Worm (Caenorhabditis elegans) whole organism, L3 larva: ENCODE results near the gene T13C5.6.

Experiments used
- R02D3.7 ChIP-seq: fragments of 150-350 bp; optimal IDR thresholded peaks from 2 replicates; lab custom pipeline; 2014; ENCODE audit warnings: missing biosample characterization, missing genetic modification characterization
- ZK546.5 ChIP-seq: sonication (generic microtip); optimal IDR thresholded peaks from 2 replicates; lab custom pipeline; 2017; ENCODE audit warnings: missing biosample characterization, missing genetic modification characterization
- ama-1 ChIP-seq: fragments of 150-350 bp; optimal IDR thresholded peaks from 2 replicates; lab custom pipeline; 2018
- ceh-82 ChIP-seq: fragments of 150-350 bp; optimal IDR thresholded peaks from 2 replicates; lab custom pipeline; 2014; ENCODE audit warnings: missing biosample characterization, missing genetic modification characterization
- ceh-9 ChIP-seq: sonication (generic microtip); optimal IDR thresholded peaks from 2 replicates; lab custom pipeline; 2018; ENCODE audit warnings: missing biosample characterization, missing genetic modification characterization
- daf-12 ChIP-seq: fragments of 150-350 bp; optimal IDR thresholded peaks from 2 replicates; lab custom pipeline; 2014; ENCODE audit warnings: missing biosample characterization, missing genetic modification reagents, missing genetic modification characterization
- egl-27 ChIP-seq: sonication (generic microtip); optimal IDR thresholded peaks from 4 replicates; lab custom pipeline; 2017; ENCODE audit warnings: missing biosample characterization, missing genetic modification reagents, missing genetic modification characterization
- egl-5 ChIP-seq: fragments of 150-350 bp; optimal IDR thresholded peaks from 2 replicates; lab custom pipeline; 2017; ENCODE audit warnings: missing biosample characterization, missing genetic modification reagents, missing genetic modification characterization, inconsistent platforms
- elt-1 ChIP-seq: fragments of 150-350 bp; optimal IDR thresholded peaks from 2 replicates; lab custom pipeline; 2014; ENCODE audit warnings: missing biosample characterization, missing genetic modification characterization
- elt-2 ChIP-seq: sonication (generic microtip); optimal IDR thresholded peaks from 2 replicates; lab custom pipeline; 2016; ENCODE audit warnings: missing genetic modification reagents, mild to moderate bottlenecking, missing genetic modification characterization, missing compliant biosample characterization
- elt-3 ChIP-seq, 3 experiments: fragments of 150-350 bp in 1 of 3; sonication (generic microtip) in 2 of 3; optimal IDR thresholded peaks; 2 replicates in 2 of 3; 4 replicates in 1 of 3; lab custom pipeline; 2014 to 2017; ENCODE audit warnings: missing biosample characterization in 3 of 3, missing genetic modification characterization in 3 of 3
- eor-1 ChIP-seq, 2 experiments: fragments of 150-350 bp; optimal IDR thresholded peaks; 2 replicates each; lab custom pipeline; 2014 to 2018; ENCODE audit warnings: missing biosample characterization in 2 of 2, missing genetic modification characterization in 2 of 2
- fkh-10 ChIP-seq: sonication (generic microtip); optimal IDR thresholded peaks from 2 replicates; lab custom pipeline; 2017; ENCODE audit warnings: missing biosample characterization, missing genetic modification reagents, missing genetic modification characterization
- hmg-11 ChIP-seq: sonication (generic microtip); optimal IDR thresholded peaks from 2 replicates; lab custom pipeline; 2016; ENCODE audit warnings: missing genetic modification characterization, missing compliant biosample characterization
- jun-1 ChIP-seq: fragments of 150-350 bp; optimal IDR thresholded peaks from 2 replicates; lab custom pipeline; 2014; ENCODE audit warnings: missing biosample characterization, missing genetic modification reagents, missing genetic modification characterization
- lin-15B ChIP-seq: fragments of 150-350 bp; optimal IDR thresholded peaks from 2 replicates; lab custom pipeline; 2014; ENCODE audit warnings: missing biosample characterization, missing genetic modification characterization
- lin-39 ChIP-seq: fragments of 150-350 bp; optimal IDR thresholded peaks from 2 replicates; lab custom pipeline; 2018; ENCODE audit warnings: missing biosample characterization, missing genetic modification reagents, missing genetic modification characterization
- nfya-1 ChIP-seq: sonication (generic microtip); optimal IDR thresholded peaks from 2 replicates; lab custom pipeline; 2017; ENCODE audit warnings: missing genetic modification characterization, mild to moderate bottlenecking, missing compliant biosample characterization, antibody characterized with exemption, moderate library complexity; ENCODE audit not compliant: insufficient read depth
- nhr-12 ChIP-seq: fragments of 150-350 bp; optimal IDR thresholded peaks from 2 replicates; lab custom pipeline; 2014; ENCODE audit warnings: missing biosample characterization, missing genetic modification characterization
- nhr-23 ChIP-seq: fragments of 150-350 bp; optimal IDR thresholded peaks from 2 replicates; lab custom pipeline; 2014; ENCODE audit warnings: missing biosample characterization, missing genetic modification reagents, missing genetic modification characterization
- nhr-237 ChIP-seq: fragments of 150-350 bp; optimal IDR thresholded peaks from 2 replicates; lab custom pipeline; 2014; ENCODE audit warnings: missing biosample characterization, missing genetic modification characterization
- nhr-25 ChIP-seq: sonication (generic microtip); optimal IDR thresholded peaks from 2 replicates; lab custom pipeline; 2017; ENCODE audit warnings: missing biosample characterization, missing genetic modification characterization
- nhr-28 ChIP-seq: fragments of 150-350 bp; optimal IDR thresholded peaks from 2 replicates; lab custom pipeline; 2014; ENCODE audit warnings: missing biosample characterization, missing genetic modification characterization
- nhr-43 ChIP-seq: sonication (generic microtip); optimal IDR thresholded peaks from 2 replicates; lab custom pipeline; 2016; ENCODE audit warnings: mild to moderate bottlenecking, missing genetic modification characterization, missing compliant biosample characterization; ENCODE audit not compliant: poor library complexity, severe bottlenecking
- nhr-76 ChIP-seq: fragments of 150-350 bp; sonication (generic microtip); optimal IDR thresholded peaks from 5 replicates; lab custom pipeline; 2014; ENCODE audit warnings: missing biosample characterization, missing genetic modification characterization
- nhr-77 ChIP-seq: fragments of 150-350 bp; optimal IDR thresholded peaks from 2 replicates; lab custom pipeline; 2014; ENCODE audit warnings: missing biosample characterization, missing genetic modification characterization
- pha-4 ChIP-seq: fragments of 150-350 bp; optimal IDR thresholded peaks from 2 replicates; lab custom pipeline; 2014; ENCODE audit warnings: missing biosample characterization, missing genetic modification reagents, missing genetic modification characterization
- pqm-1 ChIP-seq: fragments of 150-350 bp; optimal IDR thresholded peaks from 2 replicates; lab custom pipeline; 2017; ENCODE audit warnings: missing biosample characterization, missing genetic modification characterization, inconsistent platforms
- sea-2 ChIP-seq: fragments of 150-350 bp; sonication (generic microtip); optimal IDR thresholded peaks from 4 replicates; lab custom pipeline; 2014; ENCODE audit warnings: missing biosample characterization, missing genetic modification reagents, missing genetic modification characterization
- skn-1 ChIP-seq: fragments of 150-350 bp; optimal IDR thresholded peaks from 2 replicates; lab custom pipeline; 2014; ENCODE audit warnings: missing biosample characterization, missing genetic modification characterization
- tbx-2 ChIP-seq: sonication (generic microtip); optimal IDR thresholded peaks from 2 replicates; lab custom pipeline; 2016; ENCODE audit warnings: mild to moderate bottlenecking, missing genetic modification characterization, missing compliant biosample characterization
- unc-39 ChIP-seq: sonication (generic microtip); optimal IDR thresholded peaks from 4 replicates; lab custom pipeline; 2017; ENCODE audit warnings: missing biosample characterization, missing genetic modification characterization
- unc-62 ChIP-seq: fragments of 150-350 bp; sonication (generic microtip); optimal IDR thresholded peaks from 4 replicates; lab custom pipeline; 2014; ENCODE audit warnings: missing biosample characterization, missing genetic modification reagents, missing genetic modification characterization
- zag-1 ChIP-seq: fragments of 150-350 bp; optimal IDR thresholded peaks from 2 replicates; lab custom pipeline; 2014; ENCODE audit warnings: missing biosample characterization, missing genetic modification characterization
- ztf-4 ChIP-seq: fragments of 150-350 bp; optimal IDR thresholded peaks from 2 replicates; lab custom pipeline; 2014; ENCODE audit warnings: missing biosample characterization, missing genetic modification characterization

Gene T13C5.6

ce11 chrX:6224841-6225240, 17.4 kb upstream of the T13C5.6 start:
- TF ChIP-seq ztf-4 (tag; lab: Kevin White, UChicago), result no peak
- peak; percentile 6 for TF ChIP-seq lin-39
- TF ChIP-seq, all 47 proteins: peak for 1

ce11 chrX:6221097-6221496, 13.6 kb upstream of the T13C5.6 start:
- TF ChIP-seq eor-1 (tag; optimal IDR thresholded peaks at IDR 0.05; lab: Kevin White, UChicago) (no peak), daf-12 (tag; lab: Kevin White, UChicago) (no peak), nhr-43 (tag; lab: Kevin White, UChicago) (no peak), jun-1 (tag; lab: Kevin White, UChicago) (no peak), nhr-77 (tag; lab: Kevin White, UChicago) (no peak), ceh-82 (tag; lab: Kevin White, UChicago) (no peak), nhr-12 (tag; lab: Kevin White, UChicago) (no peak), unc-39 (no peak), R02D3.7 (no peak), zag-1 (tag; lab: Kevin White, UChicago) (no peak), tbx-2 (tag; lab: Kevin White, UChicago) (no peak), nhr-76 (tag; lab: Kevin White, UChicago) (no peak)

ce11 chrX:6219892-6220291, 12.4 kb upstream of the T13C5.6 start:
- TF ChIP-seq nhr-43 (tag; lab: Kevin White, UChicago) (peak; percentile 34), ceh-9 (no peak), nhr-76 (tag; lab: Kevin White, UChicago) (no peak), unc-62 (no peak), hmg-11 (tag; lab: Kevin White, UChicago) (peak; percentile 52), elt-1 (tag; lab: Kevin White, UChicago) (no peak), skn-1 (tag; lab: Kevin White, UChicago) (peak; percentile 15), nhr-12 (tag; lab: Kevin White, UChicago) (no peak), egl-5 (tag; lab: Kevin White, UChicago) (peak; percentile 38), jun-1 (tag; lab: Kevin White, UChicago) (peak; percentile 53), pha-4 (tag; lab: Kevin White, UChicago) (peak; percentile 50), lin-39 (peak; percentile 57), tbx-2 (tag; lab: Kevin White, UChicago) (peak; percentile 7), elt-2 (tag; lab: Kevin White, UChicago) (peak; percentile 35), nhr-25 (tag; lab: Kevin White, UChicago) (peak; percentile 53), R02D3.7 (peak; percentile 12), nfya-1 (tag; lab: Kevin White, UChicago) (peak; percentile 39), egl-27 (tag; lab: Kevin White, UChicago) (peak; percentile 33)

DNA sequence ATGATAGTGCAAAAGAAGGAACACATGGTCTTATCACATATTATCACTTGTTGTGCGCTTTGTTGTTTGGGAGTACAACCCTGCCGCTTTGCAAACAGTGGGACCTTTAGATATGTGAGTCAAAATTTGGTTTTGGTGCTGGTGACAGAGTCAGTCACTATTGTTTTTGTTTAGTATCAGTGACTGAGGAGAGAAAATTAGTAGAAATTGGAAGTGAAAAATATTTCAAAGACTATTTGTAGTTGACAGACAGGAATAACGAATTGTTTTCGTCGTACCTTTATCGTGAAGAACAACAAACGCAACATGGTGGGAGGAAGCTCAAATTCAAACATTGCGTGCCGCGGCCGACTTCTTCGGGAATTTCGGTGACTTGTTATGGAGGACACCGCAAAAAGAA, 9.1 kb upstream of the T13C5.6 start, which contains the start of gene lrch-1:
Gene lrch-1 (minus strand): TSS at position 101 of the 400 bp plus-strand sequence.
- TF ChIP-seq fkh-10 (no peak), ama-1 (lab: Kevin White, UChicago) (no peak), nhr-237 (tag; lab: Kevin White, UChicago) (no peak), ceh-9 (no peak), sea-2 (no peak), elt-2 (tag; lab: Kevin White, UChicago) (no peak), R02D3.7 (no peak), hmg-11 (tag; lab: Kevin White, UChicago) (no peak), ZK546.5 (tag; lab: Kevin White, UChicago) (no peak), pha-4 (tag; lab: Kevin White, UChicago) (no peak), unc-62 (no peak), nhr-43 (tag; lab: Kevin White, UChicago) (no peak), elt-3 (tag; optimal IDR thresholded peaks at IDR 0.05; lab: Kevin White, UChicago) (no peak), nhr-12 (tag; lab: Kevin White, UChicago) (no peak), egl-27 (tag; lab: Kevin White, UChicago) (no peak), nhr-23 (tag; lab: Kevin White, UChicago) (no peak), lin-15B (tag; lab: Kevin White, UChicago) (no peak), elt-1 (tag; lab: Kevin White, UChicago) (no peak), nhr-28 (tag; lab: Kevin White, UChicago) (no peak), pqm-1 (tag; lab: Kevin White, UChicago) (no peak)
